Fruit fly (Drosophila melanogaster) whole organism, pupa: Measurements from ENCODE around the gene bi.

Experiments
- CG10348 ChIP-seq: fragments of 200-800 bp; sonication (Bioruptor generic); IDR thresholded peaks from 2 replicates; pipeline ENCODE4 v1.3.6; 2022; ENCODE audit warnings: missing biosample characterization, missing genetic modification characterization
- CG12605 ChIP-seq: fragments of 200-800 bp; sonication (Bioruptor generic); IDR thresholded peaks from 2 replicates; pipeline ENCODE4 v1.3.6; 2022; ENCODE audit warnings: missing biosample characterization, missing genetic modification characterization
- CG13204 ChIP-seq: fragments of 200-800 bp; sonication (Bioruptor generic); optimal IDR thresholded peaks from 2 replicates; lab custom pipeline; 2018; ENCODE audit warnings: missing biosample characterization, mild to moderate bottlenecking, missing genetic modification characterization, moderate library complexity
- CG14655 ChIP-seq: fragments of 200-800 bp; sonication (Bioruptor generic); optimal IDR thresholded peaks from 3 replicates; lab custom pipeline; 2017; ENCODE audit warnings: mild to moderate bottlenecking, missing biosample characterization, missing genetic modification reagents, missing genetic modification characterization
- CG15710 ChIP-seq: fragments of 200-800 bp; sonication (Bioruptor generic); optimal IDR thresholded peaks from 2 replicates; lab custom pipeline; 2018; ENCODE audit warnings: missing biosample characterization, mild to moderate bottlenecking, missing genetic modification characterization, moderate library complexity
- CG17806 ChIP-seq: fragments of 200-800 bp; sonication (Bioruptor generic); optimal IDR thresholded peaks from 2 replicates; lab custom pipeline; 2018; ENCODE audit warnings: missing biosample characterization, mild to moderate bottlenecking, missing genetic modification characterization, moderate library complexity
- CG32121 ChIP-seq: fragments of 200-800 bp; sonication (Bioruptor generic); IDR thresholded peaks from 2 replicates; pipeline ENCODE4 v1.3.6; 2022; ENCODE audit warnings: missing biosample characterization, missing genetic modification characterization
- CG34367 ChIP-seq: fragments of 200-800 bp; sonication (Bioruptor generic); optimal IDR thresholded peaks from 2 replicates; lab custom pipeline; 2018; ENCODE audit warnings: missing biosample characterization, mild to moderate bottlenecking, missing genetic modification characterization
- CG4496 ChIP-seq: fragments of 200-800 bp; sonication (Bioruptor generic); IDR thresholded peaks from 3 replicates; pipeline ENCODE4 v1.3.6; 2022; ENCODE audit warnings: missing biosample characterization, missing genetic modification characterization
- CG8159 ChIP-seq: fragments of 200-800 bp; sonication (Bioruptor generic); optimal IDR thresholded peaks from 3 replicates; lab custom pipeline; 2018; ENCODE audit warnings: missing biosample characterization, mild to moderate bottlenecking, missing genetic modification characterization, moderate library complexity
- CG8301 ChIP-seq: fragments of 200-800 bp; sonication (Bioruptor generic); optimal IDR thresholded peaks from 2 replicates; lab custom pipeline; 2018; ENCODE audit warnings: missing biosample characterization, mild to moderate bottlenecking, missing genetic modification characterization
- CG9948 ChIP-seq: fragments of 200-800 bp; sonication (Bioruptor generic); optimal IDR thresholded peaks from 2 replicates; lab custom pipeline; 2018; ENCODE audit warnings: missing biosample characterization, mild to moderate bottlenecking, missing genetic modification characterization, moderate library complexity
- D1 ChIP-seq: fragments of 200-800 bp; sonication (Bioruptor generic); optimal IDR thresholded peaks from 2 replicates; lab custom pipeline; 2018; ENCODE audit warnings: missing biosample characterization, mild to moderate bottlenecking, missing genetic modification characterization, moderate library complexity
- EcR ChIP-seq: fragments of 200-800 bp; sonication (Bioruptor generic); optimal IDR thresholded peaks from 3 replicates; lab custom pipeline; 2019; ENCODE audit warnings: missing biosample characterization, missing genetic modification characterization, mild to moderate bottlenecking, moderate library complexity, missing genetic modification reagents
- Ets98B ChIP-seq: fragments of 200-800 bp; sonication (Bioruptor generic); IDR thresholded peaks from 2 replicates; pipeline ENCODE4 v1.3.6; 2022; ENCODE audit warnings: missing biosample characterization, missing genetic modification characterization
- Pif1A ChIP-seq: fragments of 200-800 bp; sonication (Bioruptor generic); optimal IDR thresholded peaks from 3 replicates; lab custom pipeline; 2016; ENCODE audit warnings: missing biosample characterization, missing genetic modification characterization
- Pif1B ChIP-seq: fragments of 200-800 bp; sonication (Bioruptor generic); optimal IDR thresholded peaks from 3 replicates; lab custom pipeline; 2016; ENCODE audit warnings: missing biosample characterization, missing genetic modification characterization
- Snoo ChIP-seq: fragments of 200-800 bp; sonication (Bioruptor generic); optimal IDR thresholded peaks from 3 replicates; lab custom pipeline; 2017; ENCODE audit warnings: missing biosample characterization, mild to moderate bottlenecking, missing genetic modification characterization, inconsistent platforms
- fd96Ca ChIP-seq: fragments of 200-800 bp; sonication (Bioruptor generic); IDR thresholded peaks from 3 replicates; pipeline ENCODE4 v1.3.6; 2022; ENCODE audit warnings: missing biosample characterization, missing genetic modification characterization
- gl ChIP-seq: fragments of 200-800 bp; sonication (Bioruptor generic); optimal IDR thresholded peaks from 2 replicates; lab custom pipeline; 2018; ENCODE audit warnings: missing biosample characterization, mild to moderate bottlenecking, missing genetic modification characterization
- rn ChIP-seq: fragments of 200-800 bp; sonication (Bioruptor generic); IDR thresholded peaks from 2 replicates; pipeline ENCODE4 v1.3.6; 2022; ENCODE audit warnings: missing biosample characterization, missing genetic modification characterization

Gene bi

DNA sequence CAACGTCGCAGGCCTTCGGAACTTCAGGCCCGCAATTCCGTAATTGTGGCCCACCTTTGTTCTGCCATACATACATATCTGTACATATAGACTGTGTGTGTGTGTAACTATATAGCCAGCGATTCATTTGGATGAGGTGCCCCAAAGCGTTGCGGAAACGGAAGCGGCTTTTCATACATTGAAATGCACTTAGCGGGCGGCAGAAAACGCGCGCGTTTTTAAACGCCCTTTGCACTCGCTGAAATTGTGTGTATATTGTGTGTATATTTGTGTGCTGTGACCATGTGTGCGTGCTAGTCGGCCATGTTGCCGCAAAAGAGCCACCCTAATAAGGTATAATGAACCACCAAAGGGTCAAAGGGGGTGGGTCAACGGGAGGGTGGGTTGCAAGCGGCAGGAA lies 40.3 kb downstream of the bi start:
- TF ChIP-seq EcR (GFP tag; lab: Kevin White, UChicago), result no peak
- no peak for TF ChIP-seq gl
- no peak for TF ChIP-seq CG14655 (GFP tag; lab: Kevin White, UChicago)

DNA sequence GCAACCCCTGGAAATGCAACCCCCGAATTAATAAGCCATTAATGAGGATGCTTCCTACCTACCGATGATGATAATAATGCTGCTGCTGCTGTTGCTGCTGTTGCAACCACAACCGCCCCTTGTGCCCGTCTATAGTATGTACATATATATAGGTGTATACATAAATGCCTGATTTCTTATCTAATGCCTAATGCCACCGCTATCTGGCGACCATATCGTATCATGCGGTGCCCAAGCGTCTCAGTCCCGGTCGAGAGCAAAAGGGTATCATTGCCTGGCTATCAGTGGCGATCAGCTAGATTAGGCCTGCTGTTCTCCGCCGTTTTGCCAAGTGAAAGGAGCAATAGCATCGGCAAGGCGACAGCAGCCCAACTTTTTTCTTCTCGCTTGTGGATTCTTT lies 42.0 kb downstream of the bi start:
- no peak for TF ChIP-seq CG8301 (tag; lab: Kevin White, UChicago)
- no peak for TF ChIP-seq Snoo (tag; lab: Kevin White, UChicago)
- no peak for TF ChIP-seq EcR (GFP tag; lab: Kevin White, UChicago)
- TF ChIP-seq CG8159 (tag; lab: Kevin White, UChicago), result no peak
- no peak for TF ChIP-seq CG32121
- no peak for TF ChIP-seq CG10348 (GFP tag; lab: Robert Waterston, UW)
- TF ChIP-seq Pif1A, result no peak
- TF ChIP-seq fd96Ca (GFP tag; lab: Robert Waterston, UW), result no peak
- no peak for TF ChIP-seq Pif1B (GFP tag; lab: Kevin White, UChicago)
- TF ChIP-seq D1, result no peak
- no peak for TF ChIP-seq rn (GFP tag; lab: Robert Waterston, UW)
- TF ChIP-seq CG15710 (tag; lab: Kevin White, UChicago), result no peak
- TF ChIP-seq CG4496 (GFP tag; lab: Robert Waterston, UW), result no peak
- TF ChIP-seq gl, result no peak
- no peak for TF ChIP-seq CG17806 (tag; lab: Kevin White, UChicago)

dm6 chrX:4457790-4458189 lies 45.1 kb downstream of the bi start:
- TF ChIP-seq gl (no peak), EcR (GFP tag; lab: Kevin White, UChicago) (no peak), CG15710 (tag; lab: Kevin White, UChicago) (no peak), CG34367 (no peak), CG8301 (tag; lab: Kevin White, UChicago) (no peak), Pif1B (GFP tag; lab: Kevin White, UChicago) (no peak), CG13204 (GFP tag; lab: Kevin White, UChicago) (no peak)

DNA sequence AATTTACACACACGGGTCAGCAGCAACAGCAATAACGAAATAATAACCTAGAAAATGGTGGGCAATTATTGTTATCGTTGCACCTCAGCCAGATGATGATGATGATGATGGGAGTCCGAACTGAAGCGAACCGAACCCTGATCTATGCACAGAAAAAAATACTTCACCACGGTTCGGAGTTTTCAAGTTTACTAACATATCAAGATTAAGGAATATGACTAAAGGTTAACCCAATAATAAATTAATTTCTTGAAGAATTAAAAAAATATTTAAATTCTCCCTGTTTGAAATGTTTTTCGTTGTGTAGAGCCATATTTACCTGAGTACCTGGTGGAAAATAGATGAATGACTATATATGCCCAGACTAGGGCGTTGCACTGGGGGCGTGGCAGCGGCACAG lies 47.0 kb downstream of the bi start:
- TF ChIP-seq CG13204 (GFP tag; lab: Kevin White, UChicago), result no peak

dm6 chrX:4461972-4462371 lies 49.3 kb downstream of the bi start:
- TF ChIP-seq CG8301 (tag; lab: Kevin White, UChicago) (no peak), CG14655 (GFP tag; lab: Kevin White, UChicago) (peak; percentile 25), CG32121 (no peak), Ets98B (GFP tag; lab: Robert Waterston, UW) (no peak), CG15710 (tag; lab: Kevin White, UChicago) (peak; percentile 51), gl (peak; percentile 15), CG10348 (GFP tag; lab: Robert Waterston, UW) (no peak), D1 (no peak), CG8159 (tag; lab: Kevin White, UChicago) (peak; percentile 48), Pif1A (peak; percentile 25), fd96Ca (GFP tag; lab: Robert Waterston, UW) (peak; percentile 30; the same call in 1 of the 3 replicates), CG34367 (peak; percentile 36), Snoo (tag; lab: Kevin White, UChicago) (peak; percentile 11), EcR (GFP tag; lab: Kevin White, UChicago) (no peak), CG12605 (GFP tag; lab: Robert Waterston, UW) (no peak), CG9948 (tag; lab: Kevin White, UChicago) (no peak), CG4496 (GFP tag; lab: Robert Waterston, UW) (peak; percentile 41; the same call in 1 of the 3 replicates), Pif1B (GFP tag; lab: Kevin White, UChicago) (peak; percentile 18), CG17806 (tag; lab: Kevin White, UChicago) (no peak), rn (GFP tag; lab: Robert Waterston, UW) (0 out of 2 replicates have a peak, but pooled peaks have one; percentile 3), CG13204 (GFP tag; lab: Kevin White, UChicago) (peak; percentile 39)

DNA sequence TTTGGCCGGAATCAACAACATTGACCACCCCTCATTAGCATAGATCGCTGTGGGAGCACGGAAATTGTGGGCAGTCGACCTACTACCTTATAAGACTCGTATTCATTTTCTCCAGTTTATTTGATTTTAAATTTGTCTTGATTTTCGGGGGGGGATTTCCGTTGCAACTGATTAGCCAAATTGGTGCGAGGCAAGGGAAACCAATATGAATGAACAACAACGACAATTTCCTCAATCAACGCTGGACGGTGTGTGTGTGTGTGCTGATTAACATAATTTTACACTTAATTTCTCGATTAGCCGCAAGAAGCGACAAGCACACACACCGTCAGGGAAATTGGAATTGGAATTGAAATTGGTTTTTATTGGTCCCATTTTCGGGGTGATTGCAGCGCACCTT lies 56.5 kb downstream of the bi start:
- TF ChIP-seq CG34367, result no peak
- TF ChIP-seq D1, result no peak
- no peak for TF ChIP-seq CG9948 (tag; lab: Kevin White, UChicago)

DNA sequence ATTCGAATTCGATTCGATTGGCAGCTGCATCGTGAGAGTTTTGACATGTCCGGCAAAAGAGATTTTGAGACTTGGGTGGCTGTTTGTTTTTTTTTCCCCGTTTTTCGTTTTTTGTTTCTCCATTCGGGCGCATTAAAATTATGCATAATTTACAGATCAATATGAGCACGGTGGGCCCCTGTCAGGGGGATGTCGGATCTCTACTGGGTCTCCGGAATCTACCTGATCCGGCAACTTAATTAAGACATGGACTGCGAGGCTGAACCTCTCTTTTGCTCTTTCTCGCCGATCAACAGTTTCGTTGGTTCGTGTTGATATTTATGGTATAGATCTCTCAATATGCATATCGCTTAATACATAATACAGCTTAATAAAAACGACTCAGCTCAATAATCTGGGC lies 61.3 kb downstream of the bi start:
- TF ChIP-seq Ets98B (GFP tag; lab: Robert Waterston, UW) (no peak), fd96Ca (GFP tag; lab: Robert Waterston, UW) (no peak), CG34367 (no peak), CG10348 (GFP tag; lab: Robert Waterston, UW) (no peak), CG8301 (tag; lab: Kevin White, UChicago) (no peak), Pif1A (no peak)

DNA sequence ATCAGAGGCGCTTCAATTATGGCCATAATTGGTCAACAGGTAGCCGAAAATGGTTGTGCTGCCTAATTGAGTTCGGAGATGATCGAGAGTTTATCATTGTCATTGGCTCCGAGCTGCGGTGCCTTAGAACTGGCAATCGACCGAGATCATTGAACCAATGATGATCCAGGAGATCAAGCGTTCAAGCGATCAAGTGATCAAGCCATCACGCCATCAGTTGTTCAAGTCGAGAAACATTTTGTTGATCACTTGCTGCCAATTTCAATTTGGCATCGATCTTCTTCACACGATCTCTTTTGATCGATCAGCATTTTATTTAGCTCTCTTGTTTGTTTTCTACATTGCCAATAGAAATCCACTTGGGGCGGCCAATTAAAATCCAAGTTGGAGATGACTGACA lies 61.7 kb downstream of the bi start:
- TF ChIP-seq Snoo (tag; lab: Kevin White, UChicago), result no peak
- no peak for TF ChIP-seq CG34367
- no peak for TF ChIP-seq CG13204 (GFP tag; lab: Kevin White, UChicago)
- no peak for TF ChIP-seq gl
- TF ChIP-seq fd96Ca (GFP tag; lab: Robert Waterston, UW), result no peak
- no peak for TF ChIP-seq CG8159 (tag; lab: Kevin White, UChicago)
- no peak for TF ChIP-seq Pif1A
- no peak for TF ChIP-seq CG15710 (tag; lab: Kevin White, UChicago)
- TF ChIP-seq CG4496 (GFP tag; lab: Robert Waterston, UW), result no peak
- TF ChIP-seq CG17806 (tag; lab: Kevin White, UChicago), result no peak
- TF ChIP-seq rn (GFP tag; lab: Robert Waterston, UW), result no peak
- no peak for TF ChIP-seq CG12605 (GFP tag; lab: Robert Waterston, UW)
- no peak for TF ChIP-seq CG10348 (GFP tag; lab: Robert Waterston, UW)
